Worm (Caenorhabditis elegans) whole organism, early embryonic: ENCODE data around the gene srv-24.

Experiments
- B0310.2 ChIP-seq: sonication (generic microtip); optimal IDR thresholded peaks from 2 replicates; lab custom pipeline; 2016; ENCODE audit warnings: mild to moderate bottlenecking, missing genetic modification characterization, missing compliant biosample characterization
- F13C5.2 ChIP-seq: sonication (generic microtip); optimal IDR thresholded peaks from 2 replicates; lab custom pipeline; 2017; ENCODE audit warnings: mild to moderate bottlenecking, missing genetic modification characterization, inconsistent platforms, missing compliant biosample characterization
- aly-1 ChIP-seq: sonication (generic microtip); optimal IDR thresholded peaks from 2 replicates; lab custom pipeline; 2016; ENCODE audit warnings: missing genetic modification characterization, missing compliant biosample characterization
- ama-1 ChIP-seq: fragments of 150-350 bp; optimal IDR thresholded peaks from 2 replicates; lab custom pipeline; 2014
- ceh-13 ChIP-seq: fragments of 200-800 bp; sonication (Bioruptor generic); optimal IDR thresholded peaks from 2 replicates; lab custom pipeline; 2018; ENCODE audit warnings: mild to moderate bottlenecking, missing genetic modification characterization, missing compliant biosample characterization
- ceh-36 ChIP-seq: sonication (generic microtip); optimal IDR thresholded peaks from 2 replicates; lab custom pipeline; 2016; ENCODE audit warnings: missing genetic modification characterization, inconsistent platforms, missing compliant biosample characterization
- ets-7 ChIP-seq: sonication (generic microtip); optimal IDR thresholded peaks from 2 replicates; lab custom pipeline; 2016; ENCODE audit warnings: missing genotype, missing genetic modification characterization, missing compliant biosample characterization
- flt-1 ChIP-seq: fragments of 200-800 bp; sonication (Bioruptor generic); IDR thresholded peaks from 2 replicates; pipeline ENCODE4 v1.3.6; 2022; ENCODE audit warnings: missing genetic modification characterization, missing compliant biosample characterization
- hmbx-1 ChIP-seq: sonication (generic microtip); optimal IDR thresholded peaks from 2 replicates; lab custom pipeline; 2016; ENCODE audit warnings: mild to moderate bottlenecking, missing genetic modification characterization, missing compliant biosample characterization
- hmg-4 ChIP-seq: fragments of 200-800 bp; sonication (Bioruptor generic); optimal IDR thresholded peaks from 2 replicates; lab custom pipeline; 2018; ENCODE audit warnings: mild to moderate bottlenecking, missing genetic modification characterization, missing compliant biosample characterization
- hnd-1 ChIP-seq: sonication (generic microtip); optimal IDR thresholded peaks from 2 replicates; lab custom pipeline; 2016; ENCODE audit warnings: missing genetic modification characterization, missing compliant biosample characterization
- pes-1 ChIP-seq: fragments of 200-800 bp; sonication (Bioruptor generic); IDR thresholded peaks from 2 replicates; pipeline ENCODE4 v1.3.6; 2022; ENCODE audit warnings: missing genetic modification reagents, missing genetic modification characterization, missing compliant biosample characterization
- scrt-1 ChIP-seq: fragments of 200-800 bp; sonication (Bioruptor generic); IDR thresholded peaks from 2 replicates; pipeline ENCODE4 v1.3.6; 2022; ENCODE audit warnings: missing genetic modification characterization, missing compliant biosample characterization
- sea-1 ChIP-seq: fragments of 200-800 bp; sonication (Bioruptor generic); conservative IDR thresholded peaks from 2 replicates; pipeline ENCODE4 v1.3.6; 2022; ENCODE audit warnings: missing genetic modification characterization, missing compliant biosample characterization
- tbx-11 ChIP-seq: fragments of 200-800 bp; sonication (Bioruptor generic); IDR thresholded peaks from 2 replicates; pipeline ENCODE4 v1.3.6; 2022; ENCODE audit warnings: missing genetic modification characterization, missing compliant biosample characterization
- tbx-37 ChIP-seq: fragments of 200-800 bp; sonication (Bioruptor generic); conservative IDR thresholded peaks from 2 replicates; pipeline ENCODE4 v1.3.6; 2022; ENCODE audit warnings: missing genetic modification reagents, missing genetic modification characterization, missing compliant biosample characterization
- tra-4 ChIP-seq: sonication (generic microtip); optimal IDR thresholded peaks from 2 replicates; lab custom pipeline; 2017; ENCODE audit warnings: missing genetic modification characterization, missing compliant biosample characterization

The srv-24 gene

ce11 chrIV:6290741-6291140, at the start of gene srv-24:
Gene srv-24, minus strand, starts transcription at chrIV:6290841.
- no peak for TF ChIP-seq sea-1
- TF ChIP-seq ets-7 (tag; lab: Kevin White, UChicago), result no peak
- TF ChIP-seq hmg-4 (GFP tag; lab: Kevin White, UChicago), result no peak
- TF ChIP-seq ceh-36 (tag; lab: Kevin White, UChicago), result no peak
- no peak for TF ChIP-seq scrt-1 (GFP tag; lab: Robert Waterston, UW)
- TF ChIP-seq tbx-37, result no peak
- no peak for TF ChIP-seq flt-1 (GFP tag; lab: Robert Waterston, UW)
- no peak for TF ChIP-seq pes-1
- TF ChIP-seq hnd-1, result no peak

DNA sequence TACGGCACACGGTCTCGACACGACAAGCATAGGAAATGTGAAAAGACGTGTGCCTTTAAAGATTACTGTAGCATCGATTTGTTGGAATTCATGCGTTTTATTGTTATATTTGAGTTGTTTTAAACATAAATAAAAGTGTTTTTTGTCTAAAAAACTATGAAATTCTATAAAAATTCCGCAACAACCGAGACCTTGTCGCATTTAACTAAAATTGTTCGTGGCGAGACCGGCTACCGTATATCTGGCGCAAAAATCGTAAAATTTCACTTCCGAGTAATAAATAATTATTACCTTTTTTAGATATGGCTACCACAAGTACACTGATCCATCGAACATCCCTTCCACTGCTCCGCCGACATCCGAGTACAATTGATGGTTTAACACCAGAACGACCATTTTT, 46.7 kb upstream of the srv-24 start, which contains the start of gene ipla-6:
Gene ipla-6 (plus strand): TSS at position 301 of the 400 bp plus-strand sequence.
- TF ChIP-seq ets-7 (tag; lab: Kevin White, UChicago), result no peak
- TF ChIP-seq hmbx-1 (tag; lab: Kevin White, UChicago), result no peak
- no peak for TF ChIP-seq aly-1 (tag; lab: Kevin White, UChicago)
- TF ChIP-seq tra-4 (tag; lab: Kevin White, UChicago), result no peak
- no peak for TF ChIP-seq B0310.2 (tag; lab: Kevin White, UChicago)
- TF ChIP-seq tbx-11, result no peak
- no peak for TF ChIP-seq scrt-1 (GFP tag; lab: Robert Waterston, UW)
- TF ChIP-seq pes-1, result no peak
- TF ChIP-seq ama-1, result no peak
- TF ChIP-seq F13C5.2 (tag; lab: Kevin White, UChicago), result no peak
- no peak for TF ChIP-seq flt-1 (GFP tag; lab: Robert Waterston, UW)
- no peak for TF ChIP-seq tbx-37
- no peak for TF ChIP-seq hmg-4 (GFP tag; lab: Kevin White, UChicago)
- TF ChIP-seq ceh-36 (tag; lab: Kevin White, UChicago), result no peak
- TF ChIP-seq hnd-1, result no peak
- TF ChIP-seq ceh-13 (GFP tag; lab: Kevin White, UChicago), result no peak
- no peak for TF ChIP-seq sea-1

DNA sequence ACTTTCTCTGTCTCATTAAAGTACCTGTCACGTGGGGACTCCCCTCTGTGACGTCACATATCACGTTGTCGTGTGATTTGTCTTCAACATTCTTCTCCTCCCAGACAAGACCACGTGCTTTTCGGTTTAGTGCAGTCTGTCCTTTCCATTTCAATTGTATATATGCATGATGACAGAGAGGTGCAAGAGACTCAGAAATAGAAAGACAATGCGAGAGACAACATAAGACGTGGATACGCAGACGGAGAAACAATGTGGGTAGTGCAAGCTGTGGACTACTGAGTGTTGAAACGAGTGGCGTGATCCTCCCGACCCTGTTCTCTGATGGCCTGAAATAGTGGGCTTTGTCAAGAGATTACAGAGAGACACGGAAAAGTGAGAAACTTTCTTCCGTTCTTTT, 46.1 kb upstream of the srv-24 start:
- TF ChIP-seq hnd-1 (no peak), scrt-1 (GFP tag; lab: Robert Waterston, UW) (no peak), hmbx-1 (tag; lab: Kevin White, UChicago) (no peak), pes-1 (no peak), F13C5.2 (tag; lab: Kevin White, UChicago) (no peak), flt-1 (GFP tag; lab: Robert Waterston, UW) (no peak), B0310.2 (tag; lab: Kevin White, UChicago) (no peak)

DNA sequence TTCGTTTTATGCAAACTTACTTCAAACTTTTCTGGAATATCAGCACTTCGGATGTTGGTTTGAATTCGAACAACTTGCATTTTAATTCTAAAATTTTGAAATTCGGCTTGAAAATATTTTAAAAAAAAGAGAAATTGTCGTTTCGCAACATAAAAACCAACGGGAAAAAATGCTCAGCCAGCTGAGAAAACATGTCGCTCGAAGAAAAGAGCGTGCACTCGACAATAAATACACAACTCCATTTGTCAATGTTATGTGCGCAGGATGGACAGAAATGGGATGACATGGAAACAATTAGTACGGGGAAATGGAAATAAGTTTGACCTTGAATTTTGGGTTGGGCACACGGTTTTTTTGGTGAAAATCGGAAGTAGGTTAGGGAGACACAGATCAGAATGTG, 45.3 kb upstream of the srv-24 start, which contains the start of gene mif-4:
Gene mif-4 (minus strand): TSS at position 87 of the 400 bp plus-strand sequence.
- no peak for TF ChIP-seq flt-1 (GFP tag; lab: Robert Waterston, UW)
- no peak for TF ChIP-seq hnd-1
- TF ChIP-seq pes-1, result no peak
- no peak for TF ChIP-seq aly-1 (tag; lab: Kevin White, UChicago)
- no peak for TF ChIP-seq ceh-36 (tag; lab: Kevin White, UChicago)
- TF ChIP-seq B0310.2 (tag; lab: Kevin White, UChicago), result no peak
- no peak for TF ChIP-seq ceh-13 (GFP tag; lab: Kevin White, UChicago)
- no peak for TF ChIP-seq F13C5.2 (tag; lab: Kevin White, UChicago)

DNA sequence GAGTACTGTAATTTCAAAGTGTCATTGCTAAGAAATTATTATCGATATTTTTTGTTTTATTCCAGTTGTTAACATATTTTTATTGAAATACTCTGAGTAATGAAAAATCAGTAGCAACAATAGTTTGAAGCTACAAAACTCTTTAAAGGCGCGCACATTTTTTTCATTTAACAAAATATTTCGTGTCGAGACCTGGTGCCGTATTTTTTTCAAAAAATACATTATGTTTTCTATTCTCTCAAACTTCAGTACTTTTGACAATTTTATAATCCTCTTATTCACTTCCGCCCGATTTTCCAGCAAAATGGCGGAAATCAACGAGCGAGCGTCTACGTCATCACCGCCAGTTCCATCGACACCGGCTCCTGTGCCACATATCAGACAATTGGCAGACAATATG, 43.3 kb upstream of the srv-24 start, which contains the start of gene blos-2:
Gene blos-2 (plus strand): TSS at position 301 of the 400 bp plus-strand sequence.
- TF ChIP-seq B0310.2 (tag; lab: Kevin White, UChicago), result no peak
- no peak for TF ChIP-seq hnd-1
- TF ChIP-seq ama-1, result no peak

DNA sequence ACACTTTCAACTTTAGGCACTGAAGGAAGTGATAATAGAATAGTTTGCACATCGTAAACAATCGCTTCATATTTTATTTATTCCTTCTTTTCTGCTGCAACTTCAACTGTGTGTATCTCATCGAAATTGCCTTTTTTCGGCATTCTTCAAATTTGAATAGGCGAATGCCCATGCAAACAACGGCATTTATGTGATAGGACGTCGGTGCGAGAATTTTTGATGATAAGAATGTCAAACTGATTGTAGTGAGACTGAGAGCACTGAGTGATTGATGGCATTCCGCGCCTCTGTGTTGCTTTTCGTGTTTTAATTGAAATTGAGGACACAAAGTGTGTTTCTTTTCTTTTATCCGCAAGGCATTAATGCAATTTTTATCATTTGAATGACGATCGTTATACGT, 40.1 kb upstream of the srv-24 start:
- no peak for TF ChIP-seq aly-1 (tag; lab: Kevin White, UChicago)
- TF ChIP-seq ama-1, result no peak
- TF ChIP-seq ets-7 (tag; lab: Kevin White, UChicago), result no peak
- TF ChIP-seq scrt-1 (GFP tag; lab: Robert Waterston, UW), result no peak
- TF ChIP-seq flt-1 (GFP tag; lab: Robert Waterston, UW), result no peak
- no peak for TF ChIP-seq tra-4 (tag; lab: Kevin White, UChicago)
- no peak for TF ChIP-seq tbx-11
- no peak for TF ChIP-seq hmbx-1 (tag; lab: Kevin White, UChicago)
- no peak for TF ChIP-seq tbx-37
- TF ChIP-seq pes-1, result no peak
- no peak for TF ChIP-seq ceh-36 (tag; lab: Kevin White, UChicago)
- no peak for TF ChIP-seq hnd-1
- no peak for TF ChIP-seq ceh-13 (GFP tag; lab: Kevin White, UChicago)
- TF ChIP-seq F13C5.2 (tag; lab: Kevin White, UChicago), result no peak

DNA sequence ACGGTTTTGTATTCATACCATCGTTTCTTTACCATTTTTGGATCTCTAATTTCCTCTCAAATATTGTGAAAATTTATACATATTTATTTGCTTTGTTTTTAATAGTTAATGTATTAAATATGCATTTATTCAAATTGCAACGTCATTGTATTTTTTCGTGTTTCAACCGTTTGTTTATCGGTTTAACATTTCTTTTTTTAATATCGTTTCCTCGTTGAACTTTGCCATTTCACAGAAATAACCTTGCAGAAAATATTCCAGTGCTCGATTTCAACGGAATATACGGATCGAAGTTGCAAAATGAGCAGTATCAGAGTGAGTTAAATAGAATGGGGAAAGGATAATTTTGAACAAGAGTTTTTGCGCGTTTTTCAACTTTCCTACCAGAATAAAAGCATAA, 38.7 kb upstream of the srv-24 start, which contains the start of gene seu-1:
Gene seu-1 (plus strand): TSS at position 301 of the 400 bp plus-strand sequence.
- TF ChIP-seq flt-1 (GFP tag; lab: Robert Waterston, UW), result no peak
- no peak for TF ChIP-seq aly-1 (tag; lab: Kevin White, UChicago)
- TF ChIP-seq ets-7 (tag; lab: Kevin White, UChicago), result no peak
- no peak for TF ChIP-seq ceh-36 (tag; lab: Kevin White, UChicago)
- no peak for TF ChIP-seq hmbx-1 (tag; lab: Kevin White, UChicago)
- TF ChIP-seq B0310.2 (tag; lab: Kevin White, UChicago), result no peak
- TF ChIP-seq F13C5.2 (tag; lab: Kevin White, UChicago), result no peak
- no peak for TF ChIP-seq hmg-4 (GFP tag; lab: Kevin White, UChicago)

DNA sequence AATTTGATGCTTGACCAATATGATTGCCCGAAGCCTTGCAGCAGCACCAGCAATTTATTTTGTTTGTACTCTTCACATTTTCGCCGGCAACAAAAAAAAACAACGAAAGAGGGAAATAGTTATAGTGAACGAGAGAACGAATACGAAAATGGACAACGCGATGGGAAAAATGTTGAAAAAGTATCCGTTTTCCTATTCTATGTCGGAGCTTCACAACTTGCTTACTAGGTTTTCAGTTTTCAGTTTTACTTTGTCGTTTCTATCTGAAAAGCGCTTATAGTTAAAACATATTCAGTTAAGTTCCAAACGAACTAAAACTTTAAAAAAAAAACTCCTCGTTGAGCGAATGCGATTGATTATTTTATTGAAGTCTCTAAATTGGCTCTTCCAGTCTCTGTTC, 37.6 kb upstream of the srv-24 start:
- no peak for TF ChIP-seq pes-1
- no peak for TF ChIP-seq ama-1
- TF ChIP-seq hmg-4 (GFP tag; lab: Kevin White, UChicago), result no peak
